Worm (Caenorhabditis elegans): Measurements from ENCODE around the gene cest-13.
A peak's percentile ranks its signal among the peaks of the same experiment; 100 is the strongest.

cest-13 gene

ce11 chrX:13726874-13727343 lies 33.1 kb upstream of the cest-13 start, which contains the start of gene pix-1 (continued):
- TF ChIP-seq unc-62 (GFP tag; optimal IDR thresholded peaks at IDR 0.05) (no peak), hpl-2 (GFP tag; optimal IDR thresholded peaks at IDR 0.05) (no peak), sup-37 (GFP tag; optimal IDR thresholded peaks at IDR 0.05) (no peak), hlh-4 (tag; optimal IDR thresholded peaks at IDR 0.05) (no peak), jun-1 (tag; optimal IDR thresholded peaks at IDR 0.05) (peak; percentile 26), egl-27 (tag; optimal IDR thresholded peaks at IDR 0.05) (no peak), mef-2 (tag; optimal IDR thresholded peaks at IDR 0.05) (no peak), pax-3 (tag; optimal IDR thresholded peaks at IDR 0.05) (no peak), tbx-2 (tag; optimal IDR thresholded peaks at IDR 0.05) (peak; percentile 64), ets-5 (GFP tag; IDR thresholded peaks at IDR 0.05) (no peak), nhr-77 (tag; optimal IDR thresholded peaks at IDR 0.05) (peak; percentile 27), rnt-1 (tag; optimal IDR thresholded peaks at IDR 0.05) (peak; percentile 86), lin-39 (tag; optimal IDR thresholded peaks at IDR 0.05) (peak; percentile 40), C16A3.4 (tag; optimal IDR thresholded peaks at IDR 0.05) (peak; percentile 52), nhr-237 (tag; optimal IDR thresholded peaks at IDR 0.05) (no peak), zag-1 (tag; optimal IDR thresholded peaks at IDR 0.05) (no peak), nhr-19 (GFP tag; conservative IDR thresholded peaks at IDR 0.05) (peak; percentile 74), vab-15 (tag; optimal IDR thresholded peaks at IDR 0.05) (no peak), blmp-1 (tag; optimal IDR thresholded peaks at IDR 0.05) (peak; percentile 58), nhr-47 (tag; optimal IDR thresholded peaks at IDR 0.05) (peak; percentile 65), fkh-10 (GFP tag; optimal IDR thresholded peaks at IDR 0.05) (no peak), lin-15B (tag; optimal IDR thresholded peaks at IDR 0.05) (peak; percentile 18), lin-13 (GFP tag; optimal IDR thresholded peaks at IDR 0.05) (no peak), unc-130 (tag; optimal IDR thresholded peaks at IDR 0.05) (peak; percentile 83), elt-3 (tag; optimal IDR thresholded peaks at IDR 0.05) (peak in 1 of 6 experiments; percentile 36), ztf-11 (tag; optimal IDR thresholded peaks at IDR 0.05) (no peak), pag-3 (tag; optimal IDR thresholded peaks at IDR 0.05; ENCODE audit: borderline replicate concordance, insufficient read depth) (no peak), aly-2 (tag; optimal IDR thresholded peaks at IDR 0.05) (no peak), unc-30 (tag; optimal IDR thresholded peaks at IDR 0.05) (no peak), C34B4.2 (tag; optimal IDR thresholded peaks at IDR 0.05) (no peak), nhr-28 (tag; optimal IDR thresholded peaks at IDR 0.05) (no peak), tlp-1 (tag; optimal IDR thresholded peaks at IDR 0.05) (no peak), lir-3 (tag; optimal IDR thresholded peaks at IDR 0.05; ENCODE audit: poor library complexity) (peak; percentile 2), nhr-84 (tag; optimal IDR thresholded peaks at IDR 0.05) (no peak), mep-1 (tag; optimal IDR thresholded peaks at IDR 0.05) (peak; percentile 81), nhr-20 (tag; optimal IDR thresholded peaks at IDR 0.05) (peak; percentile 69), ces-1 (GFP tag; optimal IDR thresholded peaks at IDR 0.05) (no peak), aha-1 (tag; optimal IDR thresholded peaks at IDR 0.05) (no peak), elt-2 (tag; optimal IDR thresholded peaks at IDR 0.05) (peak; percentile 8), C04F5.9 (tag; optimal IDR thresholded peaks at IDR 0.05) (no peak), efl-1 (optimal IDR thresholded peaks at IDR 0.05) (peak; percentile 47 to 52), efl-1 (GFP tag; optimal IDR thresholded peaks at IDR 0.05 in 1 of 2) (peak; percentile 28 to 63), pqm-1 (tag; optimal IDR thresholded peaks at IDR 0.05) (no peak), fkh-4 (tag; optimal IDR thresholded peaks at IDR 0.05; ENCODE audit: borderline replicate concordance) (peak; percentile 19), fkh-8 (tag; optimal IDR thresholded peaks at IDR 0.05) (peak; percentile 25), ama-1 (optimal IDR thresholded peaks at IDR 0.05) (no peak), skn-1 (tag; optimal IDR thresholded peaks at IDR 0.05) (peak; percentile 38), xbp-1 (tag; optimal IDR thresholded peaks at IDR 0.05) (peak; percentile 61), unc-86 (tag; optimal IDR thresholded peaks at IDR 0.05) (peak; percentile 2), lin-14 (GFP tag; optimal IDR thresholded peaks at IDR 0.05) (peak; percentile 93), nhr-85 (tag) (peak; percentile 12), nhr-90 (tag; optimal IDR thresholded peaks at IDR 0.05; ENCODE audit: poor library complexity) (peak; percentile 47), snpc-4 (tag; optimal IDR thresholded peaks at IDR 0.05) (peak; percentile 0)

All from whole organism, L1 larva.